Worm (Caenorhabditis elegans) whole organism, L4/young adult: ENCODE data around the gene lrpr-1.
A peak's percentile ranks its signal among the peaks of the same experiment; 100 is the strongest.

Experiments
- W03F9.2 ChIP-seq: fragments of 150-350 bp; optimal IDR thresholded peaks from 2 replicates; lab custom pipeline; 2014; ENCODE audit warnings: missing biosample characterization, missing genetic modification characterization
- dao-5 ChIP-seq: sonication (generic microtip); optimal IDR thresholded peaks from 2 replicates; lab custom pipeline; 2016; ENCODE audit warnings: missing genotype, missing genetic modification characterization, moderate library complexity, missing compliant biosample characterization
- him-1 ChIP-seq: sonication (generic microtip); optimal IDR thresholded peaks from 2 replicates; lab custom pipeline; 2016; ENCODE audit warnings: missing genotype, missing genetic modification reagents, missing genetic modification characterization, missing compliant biosample characterization

Gene lrpr-1

DNA sequence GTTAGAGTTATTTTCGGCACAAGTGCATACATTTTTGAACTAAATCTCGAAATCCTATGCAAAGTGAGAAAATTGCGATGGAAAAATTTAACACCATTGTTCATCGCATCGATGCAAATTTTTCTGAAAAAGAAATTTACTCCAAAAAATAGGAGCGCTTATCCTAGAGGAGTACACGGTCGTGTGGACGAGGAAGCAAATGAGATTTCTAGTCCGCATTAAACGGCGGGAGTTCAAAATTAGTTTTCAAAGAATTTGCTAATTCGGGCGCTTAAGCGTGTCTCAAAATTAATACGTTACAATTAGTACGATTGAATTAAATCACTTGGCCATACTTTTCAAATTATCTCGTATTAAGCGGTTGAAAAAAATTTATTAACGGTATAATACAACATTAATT lies at the start of gene lrpr-1:
Gene lrpr-1 (minus strand): TSS at position 185 of the 400 bp plus-strand sequence.
- TF ChIP-seq dao-5 = no peak
- TF ChIP-seq him-1 (tag; lab: Kevin White, UChicago) = peak; percentile 89

DNA sequence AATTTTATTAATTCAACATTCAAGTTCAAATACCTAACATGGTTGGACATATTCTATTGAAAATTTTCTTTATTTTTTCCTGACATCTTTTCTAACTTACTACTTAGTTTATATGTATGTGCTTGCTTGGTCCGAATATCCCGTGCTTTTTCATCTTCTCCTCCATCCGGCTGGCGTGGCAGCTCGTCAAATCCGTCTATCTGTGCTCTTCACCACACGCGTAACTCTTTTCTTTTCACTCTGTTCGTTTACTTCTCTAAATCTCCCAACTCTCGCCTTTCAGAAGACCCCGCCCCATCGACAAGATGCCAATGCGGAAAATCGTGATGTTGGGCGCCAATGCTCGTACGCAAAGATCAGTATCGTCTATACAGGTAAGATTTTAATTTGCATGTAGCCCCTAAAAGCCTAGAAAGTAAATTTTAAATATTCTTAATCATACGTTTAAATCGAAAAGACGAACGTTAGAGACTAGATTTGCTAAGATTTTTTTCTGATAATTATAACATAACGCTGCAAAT lies 47.0 kb upstream of the lrpr-1 start:
- TF ChIP-seq dao-5 = no peak
- no peak for TF ChIP-seq W03F9.2 (tag; lab: Kevin White, UChicago)
- no peak for TF ChIP-seq him-1 (tag; lab: Kevin White, UChicago)

DNA sequence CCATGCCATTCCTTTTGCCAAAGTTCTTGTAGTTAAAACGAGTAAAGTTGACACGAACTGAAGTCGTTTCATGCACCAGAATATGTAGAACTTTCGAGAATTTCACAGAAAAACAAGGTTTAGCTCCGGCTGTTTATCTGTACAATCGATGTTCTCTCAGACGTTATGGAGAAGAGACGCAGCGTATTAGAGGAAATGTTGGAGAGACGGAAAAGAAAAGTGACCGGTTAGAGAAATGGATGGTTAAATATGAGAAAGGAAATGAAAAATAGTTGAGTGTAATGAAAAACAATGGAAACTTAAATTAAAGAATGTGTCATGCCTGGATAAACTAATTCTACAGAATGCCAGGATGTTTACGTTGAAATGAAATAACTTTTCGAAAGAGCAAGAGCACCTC lies 46.0 kb upstream of the lrpr-1 start, which contains the start of gene pcm-1:
Gene pcm-1 (minus strand): TSS at position 187 of the 400 bp plus-strand sequence.
- no peak for TF ChIP-seq dao-5
- no peak for TF ChIP-seq him-1 (tag; lab: Kevin White, UChicago)
- TF ChIP-seq W03F9.2 (tag; lab: Kevin White, UChicago) = no peak

- TF ChIP-seq W03F9.2 (tag; lab: Kevin White, UChicago) (no peak), him-1 (tag; lab: Kevin White, UChicago) (no peak), dao-5 (no peak)
Observed at ce11 chrV:5963092-5963491, 45.4 kb upstream of the lrpr-1 start.

- TF ChIP-seq W03F9.2 (tag; lab: Kevin White, UChicago) (no peak), him-1 (tag; lab: Kevin White, UChicago) (no peak), dao-5 (no peak)
Observed at ce11 chrV:5961516-5961915, 43.8 kb upstream of the lrpr-1 start, which contains the start of gene mcp-1. Gene mcp-1, plus strand, starts transcription at chrV:5961807.

DNA sequence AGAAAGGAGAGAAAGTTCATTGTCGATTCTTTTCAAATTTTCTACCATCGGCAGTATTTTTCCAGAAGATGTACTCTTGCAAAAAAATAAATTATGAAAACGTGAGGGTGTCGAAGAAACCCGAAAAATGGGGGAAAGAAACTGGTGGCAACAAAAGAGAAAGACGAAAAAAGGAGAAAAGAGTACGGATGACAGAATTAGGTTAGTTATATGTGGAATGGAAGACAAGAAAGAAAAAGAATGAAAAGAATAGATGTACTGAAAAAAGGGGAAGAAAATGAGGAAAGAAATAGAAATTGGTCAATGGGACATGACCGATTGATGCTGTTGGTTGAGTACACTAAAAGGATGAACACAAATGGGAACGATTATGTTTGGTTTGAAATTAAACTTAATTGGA lies 37.9 kb upstream of the lrpr-1 start:
- TF ChIP-seq dao-5 (no peak), him-1 (tag; lab: Kevin White, UChicago) (no peak), W03F9.2 (tag; lab: Kevin White, UChicago) (no peak)

DNA sequence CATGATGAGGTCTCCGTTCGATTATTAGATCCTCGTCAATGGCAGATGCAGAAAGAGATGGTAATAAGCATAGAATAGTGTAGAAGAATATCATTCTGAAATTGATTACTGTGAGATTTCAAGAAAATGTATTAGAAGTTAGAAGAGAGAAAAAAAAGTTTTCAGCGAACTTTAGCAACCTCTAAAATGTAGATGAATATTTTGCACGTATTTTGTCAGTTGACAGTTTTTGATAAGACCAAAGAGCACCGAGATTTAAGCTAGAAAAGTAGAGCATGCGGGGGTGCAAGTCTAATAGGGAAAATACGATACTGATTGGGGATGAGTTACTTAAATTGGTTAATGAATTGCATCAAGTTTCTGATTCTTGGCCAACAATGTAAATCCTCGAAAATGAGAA lies 37.1 kb upstream of the lrpr-1 start, which contains the start of gene M03F8.6:
Gene M03F8.6 (minus strand): TSS at position 101 of the 400 bp plus-strand sequence.
- TF ChIP-seq dao-5 (no peak), W03F9.2 (tag; lab: Kevin White, UChicago) (no peak), him-1 (tag; lab: Kevin White, UChicago) (no peak)

- no peak for TF ChIP-seq dao-5
- no peak for TF ChIP-seq him-1 (tag; lab: Kevin White, UChicago)
- TF ChIP-seq W03F9.2 (tag; lab: Kevin White, UChicago) = no peak
Observed at ce11 chrV:5953086-5953485, 35.4 kb upstream of the lrpr-1 start.

DNA sequence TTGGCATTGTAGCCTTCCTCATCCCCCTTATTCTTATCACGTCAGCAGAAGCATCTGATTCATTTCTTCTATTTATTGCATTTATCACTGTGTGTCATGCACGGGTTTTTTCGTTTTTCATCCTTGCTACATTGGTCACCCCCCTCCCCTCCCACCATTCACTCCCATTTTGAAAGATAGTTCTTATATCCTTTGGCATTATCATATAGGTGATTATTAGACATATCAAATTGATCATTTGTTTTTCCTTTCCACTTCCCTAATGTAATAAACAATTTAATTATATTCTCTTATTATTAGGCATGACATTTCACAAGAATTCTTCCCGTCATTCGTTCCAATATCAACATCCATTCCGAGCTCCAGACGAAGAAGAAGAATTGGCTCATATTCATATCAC lies 33.4 kb upstream of the lrpr-1 start, which contains the start of gene M03F8.1:
Gene M03F8.1 (plus strand): TSS at position 301 of the 400 bp plus-strand sequence.
- no peak for TF ChIP-seq W03F9.2 (tag; lab: Kevin White, UChicago)
- no peak for TF ChIP-seq him-1 (tag; lab: Kevin White, UChicago)
- no peak for TF ChIP-seq dao-5

- no peak for TF ChIP-seq him-1 (tag; lab: Kevin White, UChicago)
- no peak for TF ChIP-seq dao-5
- TF ChIP-seq W03F9.2 (tag; lab: Kevin White, UChicago) = no peak
Observed at ce11 chrV:5949674-5950149, 32.0 kb upstream of the lrpr-1 start.

ce11 chrV:5943167-5943566 lies 25.5 kb upstream of the lrpr-1 start, which contains the start of gene pst-1:
Gene pst-1, plus strand, starts transcription at chrV:5943467.
- TF ChIP-seq dao-5 = no peak
- TF ChIP-seq him-1 (tag; lab: Kevin White, UChicago) = no peak
- TF ChIP-seq W03F9.2 (tag; lab: Kevin White, UChicago) = no peak

ce11 chrV:5939503-5940072 lies 21.9 kb upstream of the lrpr-1 start, which contains the start of gene syf-3:
Gene syf-3, plus strand, starts transcription at chrV:5940022.
- TF ChIP-seq W03F9.2 (tag; lab: Kevin White, UChicago) = no peak
- no peak for TF ChIP-seq him-1 (tag; lab: Kevin White, UChicago)
- TF ChIP-seq dao-5 = no peak

DNA sequence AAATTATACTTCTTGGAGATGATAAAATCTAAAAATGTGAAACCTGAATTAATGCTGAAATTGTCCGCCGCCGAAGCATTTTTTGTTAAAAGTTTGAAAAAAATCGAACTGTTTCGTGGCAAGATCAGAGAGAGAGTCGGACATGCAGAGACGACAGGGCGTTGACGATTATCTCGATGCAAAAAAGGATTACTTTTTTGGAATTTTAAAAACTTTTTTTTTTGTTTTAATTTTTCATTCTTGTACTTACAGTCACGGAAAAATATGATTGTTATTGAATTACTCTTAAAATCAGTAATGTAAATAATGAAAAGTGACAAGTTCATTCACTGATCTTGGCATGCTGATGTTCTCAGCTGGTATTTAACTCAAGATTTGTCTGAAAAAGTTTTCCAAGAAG lies 19.0 kb upstream of the lrpr-1 start, which contains the start of the genes M03F8.5 and M03F8.7:
Gene M03F8.5 (minus strand): TSS at position 101 of the 400 bp plus-strand sequence.
Gene M03F8.7 (plus strand): TSS at position 249 of the 400 bp plus-strand sequence.
- TF ChIP-seq W03F9.2 (tag; lab: Kevin White, UChicago) = no peak
- TF ChIP-seq dao-5 = no peak
- TF ChIP-seq him-1 (tag; lab: Kevin White, UChicago) = no peak

DNA sequence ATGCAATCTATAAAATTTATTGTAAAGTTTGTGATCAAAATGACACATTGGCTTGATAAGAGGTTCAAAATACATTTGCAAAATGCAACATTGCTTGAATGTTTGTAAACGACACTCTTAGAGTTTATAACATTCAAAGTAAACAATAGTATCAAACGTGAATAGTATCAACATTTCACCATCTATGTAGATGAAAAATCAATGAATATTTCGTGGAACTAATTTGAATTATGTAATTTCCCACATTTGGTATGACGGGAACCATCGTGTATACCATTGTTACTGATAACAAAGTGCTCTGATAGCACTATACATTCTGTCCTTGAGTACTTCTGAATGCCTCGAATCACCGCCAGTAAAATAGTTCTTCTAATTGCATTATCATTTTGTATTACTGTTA lies 12.9 kb upstream of the lrpr-1 start, which contains the start of gene galt-1:
Gene galt-1 (plus strand): TSS at position 318 of the 400 bp plus-strand sequence.
- no peak for TF ChIP-seq him-1 (tag; lab: Kevin White, UChicago)
- no peak for TF ChIP-seq W03F9.2 (tag; lab: Kevin White, UChicago)
- no peak for TF ChIP-seq dao-5
